Fruit fly (Drosophila melanogaster) whole organism, embryonic: ENCODE data around the gene CG31102.
A peak's percentile ranks its signal among the peaks of the same experiment; 100 is the strongest.

Experiments
- Antp ChIP-seq: fragments of 200-800 bp; sonication (Bioruptor generic); optimal IDR thresholded peaks from 3 replicates; lab custom pipeline; 2016; ENCODE audit warnings: missing biosample characterization, missing genetic modification characterization
- Awh ChIP-seq: fragments of 200-800 bp; sonication (Bioruptor generic); IDR thresholded peaks from 2 replicates; pipeline ENCODE4, ENCODE4 v1.3.6; 2022; ENCODE audit warnings: missing biosample characterization, missing genetic modification characterization
- CG10979 ChIP-seq: fragments of 200-800 bp; sonication (Bioruptor generic); optimal IDR thresholded peaks from 2 replicates; lab custom pipeline; 2018; ENCODE audit warnings: missing biosample characterization, mild to moderate bottlenecking, missing genetic modification characterization, moderate library complexity
- CG11695 ChIP-seq: fragments of 200-800 bp; sonication (Bioruptor generic); IDR thresholded peaks from 3 replicates; pipeline ENCODE4 v1.3.6; 2022; ENCODE audit warnings: missing biosample characterization, missing genetic modification characterization
- CG14050 ChIP-seq: fragments of 200-800 bp; sonication (Bioruptor generic); IDR thresholded peaks from 3 replicates; pipeline ENCODE4 v1.3.6; 2022; ENCODE audit warnings: missing biosample characterization, missing genetic modification characterization
- CG14441 ChIP-seq: fragments of 200-800 bp; sonication (Bioruptor generic); IDR thresholded peaks from 2 replicates; pipeline ENCODE4 v1.3.6; 2022; ENCODE audit warnings: missing biosample characterization, missing genetic modification characterization
- CG17361 ChIP-seq: fragments of 200-800 bp; sonication (Bioruptor generic); IDR thresholded peaks from 3 replicates; pipeline ENCODE4 v1.3.6; 2022; ENCODE audit warnings: missing biosample characterization, missing genetic modification characterization
- CG17385 ChIP-seq: fragments of 200-800 bp; sonication (Bioruptor generic); optimal IDR thresholded peaks from 3 replicates; lab custom pipeline; 2018; ENCODE audit warnings: missing biosample characterization, mild to moderate bottlenecking, missing genetic modification characterization
- CG17612 ChIP-seq: fragments of 200-800 bp; sonication (Bioruptor generic); IDR thresholded peaks from 2 replicates; pipeline ENCODE4 v1.3.6; 2022; ENCODE audit warnings: missing biosample characterization, missing genetic modification characterization
- CG2678 ChIP-seq: fragments of 200-800 bp; sonication (Bioruptor generic); optimal IDR thresholded peaks from 3 replicates; lab custom pipeline; 2019; ENCODE audit warnings: missing biosample characterization, mild to moderate bottlenecking, missing genetic modification characterization, moderate library complexity
- CG33557 ChIP-seq: fragments of 200-800 bp; sonication (Bioruptor generic); optimal IDR thresholded peaks from 2 replicates; lab custom pipeline; 2019; ENCODE audit warnings: missing biosample characterization, mild to moderate bottlenecking, missing genetic modification characterization, moderate library complexity
- CG4360 ChIP-seq: fragments of 200-800 bp; sonication (Bioruptor generic); IDR thresholded peaks from 2 replicates; pipeline ENCODE4 v1.3.6; 2022; ENCODE audit warnings: missing biosample characterization, missing genetic modification characterization
- CG4854 ChIP-seq: fragments of 200-800 bp; sonication (Bioruptor generic); optimal IDR thresholded peaks from 2 replicates; lab custom pipeline; 2016; ENCODE audit warnings: missing biosample characterization, missing genetic modification characterization, inconsistent platforms
- CG5245 ChIP-seq: fragments of 200-800 bp; sonication (Bioruptor generic); optimal IDR thresholded peaks from 3 replicates; lab custom pipeline; 2016; ENCODE audit warnings: missing biosample characterization, missing genetic modification characterization
- CG6683 ChIP-seq: fragments of 200-800 bp; sonication (Bioruptor generic); optimal IDR thresholded peaks from 2 replicates; lab custom pipeline; 2017; ENCODE audit warnings: missing biosample characterization, mild to moderate bottlenecking, missing genetic modification characterization, missing genetic modification reagents
- CG6689 ChIP-seq: fragments of 200-800 bp; sonication (Bioruptor generic); IDR thresholded peaks from 2 replicates; pipeline ENCODE4 v1.3.6; 2022; ENCODE audit warnings: missing biosample characterization, missing genetic modification characterization
- CG7372 ChIP-seq: fragments of 200-800 bp; sonication (Bioruptor generic); IDR thresholded peaks from 2 replicates; pipeline ENCODE4 v1.3.6; 2022; ENCODE audit warnings: missing biosample characterization, missing genetic modification characterization
- CG7786 ChIP-seq: fragments of 200-800 bp; sonication (Bioruptor generic); optimal IDR thresholded peaks from 2 replicates; lab custom pipeline; 2016; ENCODE audit warnings: missing biosample characterization, missing genetic modification characterization
- CG7839 ChIP-seq: fragments of 200-800 bp; sonication (Bioruptor generic); optimal IDR thresholded peaks from 3 replicates; lab custom pipeline; 2018; ENCODE audit warnings: missing biosample characterization, mild to moderate bottlenecking, missing genetic modification characterization, moderate library complexity
- Chrac-16 ChIP-seq: fragments of 200-800 bp; sonication (Bioruptor generic); optimal IDR thresholded peaks from 3 replicates; lab custom pipeline; 2016; ENCODE audit warnings: missing biosample characterization, missing genetic modification characterization
- Deaf1 ChIP-seq: fragments of 200-800 bp; optimal IDR thresholded peaks from 3 replicates; lab custom pipeline; 2019; ENCODE audit warnings: missing biosample characterization, mild to moderate bottlenecking, missing genetic modification characterization, moderate library complexity
- Dek ChIP-seq: fragments of 200-800 bp; sonication (Bioruptor generic); optimal IDR thresholded peaks from 3 replicates; lab custom pipeline; 2019; ENCODE audit warnings: missing biosample characterization, mild to moderate bottlenecking, missing genetic modification characterization, moderate library complexity
- Dip3 ChIP-seq: fragments of 200-800 bp; sonication (Bioruptor generic); optimal IDR thresholded peaks from 3 replicates; lab custom pipeline; 2016; ENCODE audit warnings: missing biosample characterization, missing genetic modification characterization
- Hmr ChIP-seq: fragments of 200-800 bp; sonication (Bioruptor generic); optimal IDR thresholded peaks from 3 replicates; lab custom pipeline; 2017; ENCODE audit warnings: mild to moderate bottlenecking, missing biosample characterization, missing genetic modification reagents, missing genetic modification characterization
- Hr39 ChIP-seq: fragments of >200 bp; optimal IDR thresholded peaks from 2 replicates; lab custom pipeline; 2017
- Jarid2 ChIP-seq: fragments of 200-800 bp; sonication (Bioruptor generic); optimal IDR thresholded peaks from 3 replicates; lab custom pipeline; 2017; ENCODE audit warnings: mild to moderate bottlenecking, missing biosample characterization, missing genetic modification reagents, missing genetic modification characterization
- Mes4 ChIP-seq: fragments of 200-800 bp; sonication (Bioruptor generic); optimal IDR thresholded peaks from 2 replicates; lab custom pipeline; 2016; ENCODE audit warnings: missing biosample characterization, missing genetic modification characterization
- NFAT ChIP-seq: fragments of 200-800 bp; sonication (Bioruptor generic); IDR thresholded peaks from 2 replicates; pipeline ENCODE4 v1.3.6; 2022; ENCODE audit warnings: missing biosample characterization, missing genetic modification characterization
- NK7.1 ChIP-seq: fragments of 200-800 bp; sonication (Bioruptor generic); optimal IDR thresholded peaks from 3 replicates; lab custom pipeline; 2016; ENCODE audit warnings: missing biosample characterization, missing genetic modification characterization
- Stat92E ChIP-seq, 3 experiments: fragments of >200 bp in 2 of 3; fragments of 200-800 bp in 1 of 3; sonication (Bioruptor generic) in 1 of 3; optimal IDR thresholded peaks; 2 replicates each; lab custom pipeline; 2017 to 2019; ENCODE audit warnings: missing biosample characterization in 3 of 3, missing genetic modification characterization in 3 of 3, mild to moderate bottlenecking in 1 of 3, moderate library complexity in 1 of 3
- Tbp ChIP-seq: fragments of >200 bp; optimal IDR thresholded peaks from 2 replicates; lab custom pipeline; 2018; ENCODE audit warnings: missing biosample characterization, missing genetic modification characterization
- Trl ChIP-seq, 3 experiments: fragments of >200 bp in 2 of 3; fragments of 200-800 bp in 1 of 3; sonication (Bioruptor generic) in 1 of 3; optimal IDR thresholded peaks; 2 replicates in 1 of 3; 3 replicates in 2 of 3; lab custom pipeline; 2016 to 2017; ENCODE audit warnings: missing biosample characterization in 1 of 3, missing genetic modification characterization in 1 of 3
- br ChIP-seq: fragments of >200 bp; optimal IDR thresholded peaks from 2 replicates; lab custom pipeline; 2017
- esg ChIP-seq: fragments of 200-800 bp; sonication (Bioruptor generic); conservative IDR thresholded peaks from 2 replicates; pipeline ENCODE4 v1.3.6; 2022; ENCODE audit warnings: missing biosample characterization, missing genetic modification characterization
- exex ChIP-seq: fragments of 200-800 bp; sonication (Bioruptor generic); optimal IDR thresholded peaks from 4 replicates; lab custom pipeline; 2018; ENCODE audit warnings: missing biosample characterization, mild to moderate bottlenecking, missing genetic modification characterization, moderate library complexity
- fd3F ChIP-seq: fragments of 200-800 bp; sonication (Bioruptor generic); optimal IDR thresholded peaks from 2 replicates; lab custom pipeline; 2018; ENCODE audit warnings: missing biosample characterization, mild to moderate bottlenecking, missing genetic modification characterization, moderate library complexity
- hb ChIP-seq: fragments of 200-800 bp; sonication (Bioruptor generic); IDR thresholded peaks from 3 replicates; pipeline ENCODE4 v1.3.6; 2022; ENCODE audit warnings: missing biosample characterization, missing genetic modification characterization; ENCODE audit not compliant: partially characterized antibody
- hth ChIP-seq: fragments of >200 bp; optimal IDR thresholded peaks from 2 replicates; lab custom pipeline; 2017; ENCODE audit warnings: inconsistent platforms
- kah ChIP-seq: fragments of 200-800 bp; sonication (Bioruptor generic); optimal IDR thresholded peaks from 2 replicates; lab custom pipeline; 2018; ENCODE audit warnings: missing biosample characterization, mild to moderate bottlenecking, missing genetic modification characterization
- lov ChIP-seq, 2 experiments: fragments of 200-800 bp in 1 of 2; fragments of >200 bp in 1 of 2; sonication (Bioruptor generic) in 1 of 2; IDR thresholded peaks in 1 of 2; optimal IDR thresholded peaks in 1 of 2; 2 replicates in 1 of 2; 3 replicates in 1 of 2; pipeline versions ENCODE4 v1.3.6 to Lab custom; 2017 to 2022; ENCODE audit warnings: missing biosample characterization in 1 of 2, missing genetic modification characterization in 1 of 2
- mld ChIP-seq: fragments of 200-800 bp; sonication (Bioruptor generic); IDR thresholded peaks from 3 replicates; pipeline ENCODE4 v1.3.6; 2022; ENCODE audit warnings: missing biosample characterization, missing genetic modification characterization; ENCODE audit not compliant: partially characterized antibody
- p53 ChIP-seq: fragments of 200-800 bp; sonication (Bioruptor generic); optimal IDR thresholded peaks from 2 replicates; lab custom pipeline; 2016; ENCODE audit warnings: missing biosample characterization, missing genetic modification characterization
- sens ChIP-seq: fragments of 200-800 bp; sonication (Bioruptor generic); peaks from one replicate; lab custom pipeline; 2016; ENCODE audit warnings: missing biosample characterization, missing genetic modification characterization
- sim ChIP-seq: fragments of 200-800 bp; sonication (Bioruptor generic); IDR thresholded peaks from 2 replicates; pipeline ENCODE4 v1.3.6; 2022; ENCODE audit warnings: missing biosample characterization, missing genetic modification characterization
- slbo ChIP-seq: fragments of 200-800 bp; sonication (Bioruptor generic); IDR thresholded peaks from 2 replicates; pipeline ENCODE4 v1.3.6; 2022; ENCODE audit warnings: missing biosample characterization, missing genetic modification characterization
- so ChIP-seq: fragments of 200-800 bp; sonication (Bioruptor generic); IDR thresholded peaks from 3 replicates; pipeline ENCODE4 v1.3.6; 2022; ENCODE audit warnings: missing biosample characterization, missing genetic modification characterization
- stwl ChIP-seq: fragments of 200-800 bp; sonication (Bioruptor generic); optimal IDR thresholded peaks from 3 replicates; lab custom pipeline; 2018; ENCODE audit warnings: missing biosample characterization, mild to moderate bottlenecking, missing genetic modification characterization, moderate library complexity
- tll ChIP-seq, 2 experiments: fragments of 200-800 bp in 1 of 2; fragments of >200 bp in 1 of 2; sonication (Bioruptor generic) in 1 of 2; optimal IDR thresholded peaks; 2 replicates each; lab custom pipeline; 2017 to 2019; ENCODE audit warnings: missing biosample characterization in 2 of 2, missing genetic modification characterization in 2 of 2, mild to moderate bottlenecking in 1 of 2, moderate library complexity in 1 of 2
- trem ChIP-seq: fragments of 200-800 bp; optimal IDR thresholded peaks from 3 replicates; lab custom pipeline; 2019; ENCODE audit warnings: missing biosample characterization, mild to moderate bottlenecking, missing genetic modification characterization, moderate library complexity

CG31102 gene

dm6 chr3R:25249145-25250141, 46.0 kb downstream of the CG31102 start, which contains the start of gene Nup358 (continued):
- TF ChIP-seq CG33557 (GFP tag; lab: Kevin White, UChicago) (no peak), stwl (tag; lab: Kevin White, UChicago) (peak; percentile 62), lov (optimal IDR thresholded peaks at IDR 0.05; lab: Kevin White, UChicago) (no peak), lov (GFP tag; IDR thresholded peaks at IDR 0.05; lab: Robert Waterston, UW) (no peak), Awh (no peak), CG7839 (no peak), NFAT (0 out of 2 replicates have a peak, but pooled peaks have one; percentile 31), CG7786 (GFP tag; lab: Kevin White, UChicago) (no peak), Jarid2 (GFP tag; lab: Kevin White, UChicago) (no peak), CG5245 (no peak), mld (GFP tag; lab: Robert Waterston, UW) (peak; percentile 97), CG6689 (GFP tag; lab: Robert Waterston, UW) (no peak), Deaf1 (tag; lab: Kevin White, UChicago) (no peak), hb (GFP tag; lab: Robert Waterston, UW) (peak; percentile 99), CG6683 (GFP tag; lab: Kevin White, UChicago) (no peak), CG17385 (GFP tag; lab: Kevin White, UChicago) (peak; percentile 71), esg (GFP tag; lab: Robert Waterston, UW) (no peak), Antp (no peak), CG4360 (GFP tag; lab: Robert Waterston, UW) (no peak), CG17361 (no peak), NK7.1 (GFP tag; lab: Kevin White, UChicago) (no peak), Mes4 (GFP tag; lab: Kevin White, UChicago) (no peak), trem (tag; lab: Kevin White, UChicago) (peak; percentile 64), CG14441 (GFP tag; lab: Robert Waterston, UW) (no peak), CG11695 (GFP tag; lab: Robert Waterston, UW) (no peak), Stat92E (GFP tag; optimal IDR thresholded peaks at IDR 0.05; lab: Kevin White, UChicago) (no peak), Trl (optimal IDR thresholded peaks at IDR 0.05; lab: Kevin White, UChicago) (no peak), Trl (GFP tag; optimal IDR thresholded peaks at IDR 0.05; lab: Kevin White, UChicago) (no peak), exex (no peak), Hmr (GFP tag; lab: Kevin White, UChicago) (no peak), kah (GFP tag; lab: Kevin White, UChicago) (no peak), Tbp (GFP tag; lab: Kevin White, UChicago) (no peak), Dek (tag; lab: Kevin White, UChicago) (no peak), so (GFP tag; lab: Robert Waterston, UW) (no peak), CG7372 (no peak), CG4854 (GFP tag; lab: Kevin White, UChicago) (no peak), CG17612 (no peak), CG14050 (no peak), Dip3 (no peak), Chrac-16 (GFP tag; lab: Kevin White, UChicago) (no peak), br (lab: Kevin White, UChicago) (no peak), sim (GFP tag; lab: Robert Waterston, UW) (no peak), hth (lab: Kevin White, UChicago) (no peak), tll (GFP tag; optimal IDR thresholded peaks at IDR 0.05; lab: Kevin White, UChicago) (no peak), CG10979 (no peak), slbo (GFP tag; lab: Robert Waterston, UW) (no peak), CG2678 (no peak), fd3F (no peak), Hr39 (no peak), p53 (GFP tag; lab: Kevin White, UChicago) (no peak), sens (GFP tag; lab: Kevin White, UChicago) (no peak)
